Fruit fly (Drosophila melanogaster): Measurements from ENCODE around the gene trbd.

trbd gene

DNA sequence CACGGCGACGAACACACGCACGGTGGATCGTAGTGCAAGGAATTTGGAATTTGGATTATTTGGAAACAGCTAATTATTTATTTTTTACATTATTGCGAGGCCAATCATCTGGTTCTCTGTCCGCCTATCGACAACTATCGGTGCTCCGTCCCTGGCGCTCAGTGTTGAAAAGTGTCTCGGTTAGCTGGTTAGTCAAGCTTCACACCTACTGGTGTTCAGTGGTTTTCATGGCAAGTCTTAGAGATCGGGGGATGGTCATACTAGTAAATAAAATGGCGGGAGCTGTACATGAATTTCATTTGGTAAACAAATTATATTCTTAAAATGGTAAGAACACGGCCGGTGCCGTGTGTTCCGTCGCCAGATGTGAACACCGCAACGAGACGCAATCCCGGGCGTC, at the start of gene trbd, which contains the start of gene dmt:
Gene trbd (minus strand): TSS at position 152 of the 400 bp plus-strand sequence.
Gene dmt (plus strand): TSS at position 257 of the 400 bp plus-strand sequence.
- TF ChIP-seq Sin3A (optimal IDR thresholded peaks at IDR 0.05) (no peak), insv (optimal IDR thresholded peaks at IDR 0.05) (no peak), Myc (optimal IDR thresholded peaks at IDR 0.05) (no peak), psq (optimal IDR thresholded peaks at IDR 0.05) (no peak), h (optimal IDR thresholded peaks at IDR 0.05) (no peak)

dm6 chr3R:9759360-9760191, 48.7 kb upstream of the trbd start, which contains the start of gene Mpi:
Mpi (plus strand) TSS chr3R:9759622.
- no peak for TF ChIP-seq ttk (optimal IDR thresholded peaks at IDR 0.05)
- no peak for TF ChIP-seq h (optimal IDR thresholded peaks at IDR 0.05)
- no peak for TF ChIP-seq insv (optimal IDR thresholded peaks at IDR 0.05)
- TF ChIP-seq Sin3A (optimal IDR thresholded peaks at IDR 0.05): no peak
- no peak for TF ChIP-seq psq (optimal IDR thresholded peaks at IDR 0.05)

dm6 chr3R:9756187-9756586, 45.4 kb upstream of the trbd start, which contains the start of the genes Alg12 and Rpt3R:
Alg12 (plus strand) TSS chr3R:9756491.
Rpt3R (minus strand) TSS chr3R:9756510.
- TF ChIP-seq psq (optimal IDR thresholded peaks at IDR 0.05) (no peak), ttk (optimal IDR thresholded peaks at IDR 0.05) (no peak), insv (optimal IDR thresholded peaks at IDR 0.05) (no peak), Myc (optimal IDR thresholded peaks at IDR 0.05) (no peak)

DNA sequence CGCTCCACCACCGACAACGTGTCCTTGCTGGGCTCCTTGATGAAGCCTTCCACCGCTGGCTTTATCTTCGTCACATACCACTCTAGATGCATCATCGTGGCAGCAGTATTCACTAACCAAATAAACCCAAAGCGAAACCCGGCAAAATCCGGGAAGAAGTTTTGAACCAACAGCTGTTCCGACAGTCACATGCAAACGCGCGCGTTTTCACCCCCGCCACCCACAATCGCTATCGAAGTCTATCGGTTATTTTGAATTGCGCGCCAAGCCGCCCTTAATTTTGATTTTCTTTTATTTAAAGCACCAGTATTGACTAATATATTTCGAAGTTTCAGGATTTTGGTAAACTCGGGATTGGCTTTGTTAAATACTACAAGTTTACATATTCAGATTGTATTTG, 43.6 kb upstream of the trbd start, which contains the start of gene Tti1:
Gene Tti1 (minus strand): TSS at position 200 of the 400 bp plus-strand sequence.
- no peak for TF ChIP-seq insv (optimal IDR thresholded peaks at IDR 0.05)
- TF ChIP-seq h (optimal IDR thresholded peaks at IDR 0.05): no peak
- no peak for TF ChIP-seq ttk (optimal IDR thresholded peaks at IDR 0.05)
- no peak for TF ChIP-seq Sin3A (optimal IDR thresholded peaks at IDR 0.05)
- TF ChIP-seq psq (optimal IDR thresholded peaks at IDR 0.05): no peak
- no peak for TF ChIP-seq Myc (optimal IDR thresholded peaks at IDR 0.05)

DNA sequence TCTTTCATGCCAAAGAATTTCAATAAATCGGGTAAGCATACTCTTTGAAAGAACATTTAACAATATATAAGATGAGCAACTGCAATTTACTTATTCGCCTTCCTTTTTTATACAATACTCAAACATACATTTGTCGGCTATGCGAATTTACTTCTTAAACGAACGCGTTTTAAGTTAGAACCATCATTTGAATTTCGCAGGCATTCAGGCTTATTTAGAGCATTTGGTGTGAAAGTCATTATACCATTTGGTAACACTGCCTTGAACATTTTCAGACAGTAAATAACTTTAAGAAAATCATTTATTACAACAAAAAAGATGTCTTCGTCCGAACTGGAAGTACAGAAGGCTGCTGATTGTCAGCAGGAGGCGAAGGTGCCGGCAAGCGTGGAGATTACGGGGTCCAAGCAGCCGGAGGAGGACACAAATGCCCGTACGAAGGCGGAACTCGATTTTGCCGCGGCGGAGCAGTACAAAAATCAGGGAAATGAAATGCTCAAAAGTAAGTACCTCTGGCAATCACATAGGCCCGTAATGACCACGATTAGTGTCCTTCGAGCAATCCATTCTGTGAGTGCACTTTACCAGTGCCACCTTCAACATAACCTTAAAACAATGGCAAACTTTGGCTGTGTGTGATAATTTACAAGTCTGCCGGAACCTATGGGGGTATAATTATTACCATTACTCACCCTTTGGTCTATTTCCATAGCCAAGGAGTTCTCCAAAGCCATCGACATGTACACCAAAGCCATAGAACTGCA, 37.2 kb upstream of the trbd start:
- TF ChIP-seq insv (optimal IDR thresholded peaks at IDR 0.05): no peak
- TF ChIP-seq ttk (optimal IDR thresholded peaks at IDR 0.05): no peak
- TF ChIP-seq Sin3A (optimal IDR thresholded peaks at IDR 0.05): no peak
- no peak for TF ChIP-seq h (optimal IDR thresholded peaks at IDR 0.05)
- no peak for TF ChIP-seq psq (optimal IDR thresholded peaks at IDR 0.05)

DNA sequence ATGACTTTTGCATAAGTTTGCCTTT, 36.9 kb upstream of the trbd start, which contains the start of gene PpD3:
Gene PpD3 (plus strand): TSS at position 1 of the 25 bp plus-strand sequence.
- TF ChIP-seq ttk (optimal IDR thresholded peaks at IDR 0.05) (no peak), Myc (optimal IDR thresholded peaks at IDR 0.05) (no peak), Sin3A (optimal IDR thresholded peaks at IDR 0.05) (no peak), h (optimal IDR thresholded peaks at IDR 0.05) (no peak), insv (optimal IDR thresholded peaks at IDR 0.05) (no peak), psq (optimal IDR thresholded peaks at IDR 0.05) (no peak)

dm6 chr3R:9747272-9747874, 36.5 kb upstream of the trbd start, which contains the start of gene CG12948:
CG12948 (minus strand) TSS chr3R:9747744.
- TF ChIP-seq insv (optimal IDR thresholded peaks at IDR 0.05) (no peak), ttk (optimal IDR thresholded peaks at IDR 0.05) (no peak), Sin3A (optimal IDR thresholded peaks at IDR 0.05) (no peak), h (optimal IDR thresholded peaks at IDR 0.05) (no peak), Myc (optimal IDR thresholded peaks at IDR 0.05) (no peak), psq (optimal IDR thresholded peaks at IDR 0.05) (no peak)

DNA sequence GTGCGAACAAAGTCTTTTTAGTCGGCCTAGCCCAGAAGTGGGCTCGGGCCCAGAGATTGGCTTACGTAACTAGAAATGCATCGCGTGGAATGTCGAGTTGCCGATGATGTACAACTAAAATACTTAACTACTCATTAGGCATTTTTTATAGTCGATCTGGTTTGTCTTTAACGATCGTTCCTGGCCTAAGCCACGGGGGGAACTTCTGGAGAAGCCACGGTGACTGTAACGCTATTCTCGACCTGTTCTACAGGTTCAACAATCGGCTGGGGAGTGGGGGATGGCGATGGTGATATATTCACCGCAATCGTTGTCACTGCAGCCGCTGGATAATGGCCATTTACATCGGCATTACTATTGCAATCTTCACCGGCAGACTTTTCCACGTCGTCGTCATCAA, 35.4 kb upstream of the trbd start, which contains the start of gene CG34409:
Gene CG34409 (minus strand): TSS at position 101 of the 400 bp plus-strand sequence.
- TF ChIP-seq Myc (optimal IDR thresholded peaks at IDR 0.05): no peak
- no peak for TF ChIP-seq ttk (optimal IDR thresholded peaks at IDR 0.05)
- TF ChIP-seq Sin3A (optimal IDR thresholded peaks at IDR 0.05): no peak
- no peak for TF ChIP-seq h (optimal IDR thresholded peaks at IDR 0.05)
- no peak for TF ChIP-seq psq (optimal IDR thresholded peaks at IDR 0.05)
- no peak for TF ChIP-seq insv (optimal IDR thresholded peaks at IDR 0.05)

- TF ChIP-seq h (optimal IDR thresholded peaks at IDR 0.05): no peak
- no peak for TF ChIP-seq Sin3A (optimal IDR thresholded peaks at IDR 0.05)
- TF ChIP-seq Myc (optimal IDR thresholded peaks at IDR 0.05): no peak
- TF ChIP-seq insv (optimal IDR thresholded peaks at IDR 0.05): no peak
- no peak for TF ChIP-seq psq (optimal IDR thresholded peaks at IDR 0.05)
- TF ChIP-seq ttk (optimal IDR thresholded peaks at IDR 0.05): no peak
These were observed 34.6 kb upstream of the trbd start for dm6 chr3R:9745442-9745841.

- TF ChIP-seq Sin3A (optimal IDR thresholded peaks at IDR 0.05) (no peak), ttk (optimal IDR thresholded peaks at IDR 0.05) (no peak), insv (optimal IDR thresholded peaks at IDR 0.05) (no peak), Myc (optimal IDR thresholded peaks at IDR 0.05) (no peak), h (optimal IDR thresholded peaks at IDR 0.05) (no peak), psq (optimal IDR thresholded peaks at IDR 0.05) (no peak)
These were observed 33.2 kb upstream of the trbd start for dm6 chr3R:9743995-9744394.

DNA sequence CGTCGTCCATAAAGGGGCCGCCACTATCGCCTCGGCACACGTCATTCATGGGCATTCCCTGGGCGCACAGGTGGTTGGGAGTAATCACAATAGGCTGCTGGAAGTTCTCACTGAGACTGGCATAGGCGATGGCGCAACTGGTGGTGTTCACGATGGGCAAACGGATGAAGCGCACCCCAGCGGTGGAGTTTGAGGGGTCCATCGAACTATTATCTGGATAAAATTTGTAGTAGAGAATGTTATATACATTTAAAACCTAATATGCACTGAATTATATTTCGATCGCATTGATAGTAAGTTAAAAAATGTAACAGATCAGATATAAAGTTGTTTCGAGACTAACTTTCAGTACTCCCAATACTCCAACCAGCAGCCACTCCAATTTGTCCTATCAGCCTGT, 32.4 kb upstream of the trbd start, which contains the start of gene CG31415:
Gene CG31415 (plus strand): TSS at position 301 of the 400 bp plus-strand sequence.
- TF ChIP-seq psq (optimal IDR thresholded peaks at IDR 0.05) (no peak), Myc (optimal IDR thresholded peaks at IDR 0.05) (no peak), insv (optimal IDR thresholded peaks at IDR 0.05) (no peak), h (optimal IDR thresholded peaks at IDR 0.05) (no peak), Sin3A (optimal IDR thresholded peaks at IDR 0.05) (no peak), ttk (optimal IDR thresholded peaks at IDR 0.05) (no peak)

DNA sequence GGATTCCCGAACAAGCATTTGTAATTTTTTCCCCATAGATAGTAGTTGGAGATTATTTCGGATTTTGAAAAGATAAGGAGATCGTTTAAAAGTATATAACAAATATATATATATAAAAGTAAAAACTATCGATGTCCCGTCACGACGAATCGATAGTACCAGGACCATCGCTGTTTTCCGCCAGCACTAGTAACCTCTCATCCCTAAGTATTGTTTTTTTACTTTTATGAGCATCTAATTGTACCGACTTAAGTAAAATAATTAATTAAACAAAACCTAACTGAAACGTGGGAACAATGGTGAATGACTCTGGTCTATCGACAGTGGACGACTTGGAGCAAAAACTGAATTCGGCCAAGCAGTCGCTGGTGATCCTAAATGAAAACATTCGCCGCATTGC, 29.9 kb upstream of the trbd start, which contains the start of gene Pnn:
Gene Pnn (plus strand): TSS at position 187 of the 400 bp plus-strand sequence.
- TF ChIP-seq psq (optimal IDR thresholded peaks at IDR 0.05): no peak
- TF ChIP-seq h (optimal IDR thresholded peaks at IDR 0.05): no peak
- no peak for TF ChIP-seq ttk (optimal IDR thresholded peaks at IDR 0.05)
- TF ChIP-seq Myc (optimal IDR thresholded peaks at IDR 0.05): no peak
- no peak for TF ChIP-seq Sin3A (optimal IDR thresholded peaks at IDR 0.05)
- TF ChIP-seq insv (optimal IDR thresholded peaks at IDR 0.05): no peak
